Worm (Caenorhabditis elegans) whole organism, young adult: ENCODE results near the gene kel-10.

Experiments used
- F49E8.2 ChIP-seq: sonication (generic microtip); optimal IDR thresholded peaks from 3 replicates; lab custom pipeline; 2017; ENCODE audit warnings: missing genetic modification characterization, mild to moderate bottlenecking, missing compliant biosample characterization, antibody characterized with exemption, moderate library complexity; ENCODE audit not compliant: insufficient read depth
- tbp1 ChIP-seq: fragments of 200-800 bp; sonication (Bioruptor generic); optimal IDR thresholded peaks from 2 replicates; lab custom pipeline; 2018; ENCODE audit warnings: mild to moderate bottlenecking, missing genetic modification characterization, missing compliant biosample characterization

DNA sequence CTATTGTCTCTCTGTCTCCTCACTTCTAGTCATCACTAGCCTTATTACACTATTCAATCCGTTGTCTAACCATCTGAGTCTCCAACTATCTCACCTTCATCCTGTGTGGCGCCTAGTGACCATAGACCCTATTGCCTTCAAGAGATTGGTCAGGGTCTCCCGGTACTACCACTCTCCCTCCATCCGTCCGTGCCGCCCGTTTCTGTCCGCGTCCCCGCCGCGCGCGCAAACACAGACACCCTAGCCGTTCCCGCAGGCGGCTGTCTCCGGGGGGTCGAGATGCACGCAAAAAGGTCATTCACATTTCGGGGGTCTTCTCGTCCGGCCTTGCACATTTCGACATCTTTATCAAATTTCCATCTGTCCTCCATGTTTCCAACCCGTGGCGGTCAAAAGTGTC is 6.7 kb downstream of the kel-10 start:
- TF ChIP-seq tbp1 (GFP tag; lab: Kevin White, UChicago) (no peak), F49E8.2 (tag; lab: Kevin White, UChicago) (no peak)
